Fruit fly (Drosophila melanogaster): ENCODE results near the gene CG32024.
A peak's percentile ranks its signal among the peaks of the same experiment; 100 is the strongest.

The CG32024 gene

dm6 chr3L:8827133-8827867 is 19.9 kb downstream of the CG32024 start, which contains the start of gene dally (continued):
- TF ChIP-seq bab2 (GFP tag; optimal IDR thresholded peaks at IDR 0.05) (no peak), CG2678 (tag; optimal IDR thresholded peaks at IDR 0.05) (peak; percentile 19), CG2875 (GFP tag; optimal IDR thresholded peaks at IDR 0.05) (peak; percentile 9), CG14050 (GFP tag; IDR thresholded peaks at IDR 0.05) (no peak), Hey (tag; optimal IDR thresholded peaks at IDR 0.05) (no peak), cwo (GFP tag; optimal IDR thresholded peaks at IDR 0.05) (no peak), Vsx1 (GFP tag; optimal IDR thresholded peaks at IDR 0.05) (peak; percentile 5), toy (GFP tag; IDR thresholded peaks at IDR 0.05) (no peak), CG15601 (tag; optimal IDR thresholded peaks at IDR 0.05) (peak; percentile 28), phol (tag; optimal IDR thresholded peaks at IDR 0.05) (no peak), Hr51 (GFP tag; optimal IDR thresholded peaks at IDR 0.05) (peak in 1 of 2 experiments; percentile 7), CG3995 (GFP tag; optimal IDR thresholded peaks at IDR 0.05) (no peak), CG10431 (GFP tag; optimal IDR thresholded peaks at IDR 0.05) (no peak), tio (GFP tag; optimal IDR thresholded peaks at IDR 0.05) (no peak), CG32767 (GFP tag; IDR thresholded peaks at IDR 0.05) (no peak), CG17186 (GFP tag; optimal IDR thresholded peaks at IDR 0.05) (no peak), kay (GFP tag; optimal IDR thresholded peaks at IDR 0.05) (no peak), CG15479 (GFP tag; optimal IDR thresholded peaks at IDR 0.05) (peak; percentile 7), CG17802 (tag; optimal IDR thresholded peaks at IDR 0.05) (no peak), CG8944 (GFP tag; optimal IDR thresholded peaks at IDR 0.05) (no peak), tgo (GFP tag; IDR thresholded peaks at IDR 0.05) (no peak; the same call in 2 of the 3 replicates), Usf (GFP tag; optimal IDR thresholded peaks at IDR 0.05) (no peak), Ravus (GFP tag; IDR thresholded peaks at IDR 0.05) (no peak), dysf (GFP tag; IDR thresholded peaks at IDR 0.05) (no peak), CG12299 (tag; optimal IDR thresholded peaks at IDR 0.05) (no peak), zen (tag; optimal IDR thresholded peaks at IDR 0.05) (peak; percentile 17), sens (GFP tag) (peak; percentile 76), MESR4 (GFP tag; optimal IDR thresholded peaks at IDR 0.05) (no peak), CG6654 (GFP tag; optimal IDR thresholded peaks at IDR 0.05) (no peak), CrebB (tag; optimal IDR thresholded peaks at IDR 0.05) (peak; percentile 27), Gsc (GFP tag; IDR thresholded peaks at IDR 0.05) (no peak), CG1603 (tag; optimal IDR thresholded peaks at IDR 0.05) (peak; percentile 16), seq (GFP tag; IDR thresholded peaks at IDR 0.05) (peak; percentile 48; the same call in 1 of the 2 replicates), pros (GFP tag; optimal IDR thresholded peaks at IDR 0.05) (no peak), CG10462 (GFP tag; optimal IDR thresholded peaks at IDR 0.05) (no peak), kah (GFP tag; optimal IDR thresholded peaks at IDR 0.05) (peak; percentile 20), CG31441 (GFP tag; IDR thresholded peaks at IDR 0.05) (peak; percentile 20; the same call in 1 of the 2 replicates), fru (optimal IDR thresholded peaks at IDR 0.05) (no peak), CG12744 (GFP tag; optimal IDR thresholded peaks at IDR 0.05) (peak; percentile 36), otp (GFP tag; IDR thresholded peaks at IDR 0.05) (peak; percentile 45; the same call in 2 of the 3 replicates), Jarid2 (GFP tag; optimal IDR thresholded peaks at IDR 0.05) (peak; percentile 99)

dm6 chr3L:8827868-8828159 is 20.4 kb downstream of the CG32024 start:
- peak; percentile 77 for TF ChIP-seq cg (GFP tag; optimal IDR thresholded peaks at IDR 0.05)
- no peak for TF ChIP-seq Gug (GFP tag; IDR thresholded peaks at IDR 0.05)
- TF ChIP-seq crp (GFP tag; optimal IDR thresholded peaks at IDR 0.05), result peak in 1 of 2 experiments; percentile 43
- TF ChIP-seq kni (GFP tag; optimal IDR thresholded peaks at IDR 0.05), result peak; percentile 3
- no peak for TF ChIP-seq CrebB (tag; optimal IDR thresholded peaks at IDR 0.05)
- peak in 1 of 2 experiments; percentile 49 for TF ChIP-seq Dfd (GFP tag; optimal IDR thresholded peaks at IDR 0.05)
- TF ChIP-seq wor (GFP tag; IDR thresholded peaks at IDR 0.05), result no peak
- TF ChIP-seq CG8290 (GFP tag; optimal IDR thresholded peaks at IDR 0.05), result no peak
- TF ChIP-seq CG8290 (tag; optimal IDR thresholded peaks at IDR 0.05), result peak in 1 of 2 experiments; percentile 15
- TF ChIP-seq CG18476 (GFP tag; optimal IDR thresholded peaks at IDR 0.05), result no peak
- TF ChIP-seq sr (GFP tag; IDR thresholded peaks at IDR 0.05), result peak; percentile 60; the same call in 1 of the 3 replicates
- 0 out of 2 replicates have a peak, but pooled peaks have one; percentile 3 for TF ChIP-seq amos (GFP tag; IDR thresholded peaks at IDR 0.05; ENCODE audit: partially characterized antibody)

All from whole organism, embryonic.